Fruit fly (Drosophila melanogaster) whole organism, embryonic: ENCODE measurements around the gene CG6345.

ENCODE experiments used
- Ada2b ChIP-seq: fragments of 200-800 bp; sonication (Bioruptor generic); IDR thresholded peaks from 2 replicates; pipeline ENCODE4 v1.3.6; 2022; ENCODE audit warnings: missing biosample characterization, missing genetic modification characterization
- CG11723 ChIP-seq: fragments of 200-800 bp; sonication (Bioruptor generic); optimal IDR thresholded peaks from 2 replicates; lab custom pipeline; 2017; ENCODE audit warnings: missing biosample characterization, mild to moderate bottlenecking, missing genetic modification characterization
- CG12155 ChIP-seq: fragments of 200-800 bp; sonication (Bioruptor generic); optimal IDR thresholded peaks from 3 replicates; lab custom pipeline; 2016; ENCODE audit warnings: missing biosample characterization, missing genetic modification characterization
- CG12769 ChIP-seq: fragments of 200-800 bp; sonication (Bioruptor generic); optimal IDR thresholded peaks from 2 replicates; lab custom pipeline; 2019; ENCODE audit warnings: missing biosample characterization, mild to moderate bottlenecking, missing genetic modification characterization, moderate library complexity
- CG12942 ChIP-seq: fragments of 200-800 bp; sonication (Bioruptor generic); optimal IDR thresholded peaks from 3 replicates; lab custom pipeline; 2016; ENCODE audit warnings: missing biosample characterization, missing genetic modification characterization
- CG13296 ChIP-seq: fragments of 200-800 bp; sonication (Bioruptor generic); optimal IDR thresholded peaks from 3 replicates; lab custom pipeline; 2018; ENCODE audit warnings: missing biosample characterization, mild to moderate bottlenecking, missing genetic modification characterization
- CG13624 ChIP-seq: fragments of 200-800 bp; sonication (Bioruptor generic); optimal IDR thresholded peaks from 2 replicates; lab custom pipeline; 2016; ENCODE audit warnings: missing biosample characterization, missing genetic modification characterization
- CG13894 ChIP-seq: fragments of 200-800 bp; sonication (Bioruptor generic); optimal IDR thresholded peaks from 3 replicates; lab custom pipeline; 2018; ENCODE audit warnings: missing biosample characterization, mild to moderate bottlenecking, missing genetic modification characterization, moderate library complexity
- CG1792 ChIP-seq: fragments of 200-800 bp; sonication (Bioruptor generic); optimal IDR thresholded peaks from 2 replicates; lab custom pipeline; 2016; ENCODE audit warnings: missing biosample characterization, missing genetic modification characterization
- CG18011 ChIP-seq: fragments of 200-800 bp; sonication (Bioruptor generic); optimal IDR thresholded peaks from 2 replicates; lab custom pipeline; 2017; ENCODE audit warnings: missing biosample characterization, missing genetic modification characterization, mild to moderate bottlenecking, moderate library complexity, missing genotype
- CG2712 ChIP-seq: fragments of 200-800 bp; optimal IDR thresholded peaks from 3 replicates; lab custom pipeline; 2019; ENCODE audit warnings: missing biosample characterization, mild to moderate bottlenecking, missing genetic modification characterization, moderate library complexity
- CG4617 ChIP-seq: fragments of 200-800 bp; sonication (Bioruptor generic); optimal IDR thresholded peaks from 3 replicates; lab custom pipeline; 2016; ENCODE audit warnings: missing biosample characterization, missing genetic modification characterization, borderline replicate concordance
- CG6683 ChIP-seq: fragments of 200-800 bp; sonication (Bioruptor generic); optimal IDR thresholded peaks from 2 replicates; lab custom pipeline; 2017; ENCODE audit warnings: missing biosample characterization, mild to moderate bottlenecking, missing genetic modification characterization, missing genetic modification reagents
- CG6791 ChIP-seq: fragments of 200-800 bp; sonication (Bioruptor generic); IDR thresholded peaks from 3 replicates; pipeline ENCODE4 v1.3.6; 2022; ENCODE audit warnings: missing biosample characterization, missing genetic modification characterization; ENCODE audit not compliant: partially characterized antibody
- CG7372 ChIP-seq: fragments of 200-800 bp; sonication (Bioruptor generic); IDR thresholded peaks from 2 replicates; pipeline ENCODE4 v1.3.6; 2022; ENCODE audit warnings: missing biosample characterization, missing genetic modification characterization
- CG7786 ChIP-seq: fragments of 200-800 bp; sonication (Bioruptor generic); optimal IDR thresholded peaks from 2 replicates; lab custom pipeline; 2016; ENCODE audit warnings: missing biosample characterization, missing genetic modification characterization
- CG7963 ChIP-seq: fragments of 200-800 bp; sonication (Bioruptor generic); IDR thresholded peaks from 3 replicates; pipeline ENCODE4 v1.3.6; 2022; ENCODE audit warnings: missing biosample characterization, missing genetic modification characterization; ENCODE audit not compliant: partially characterized antibody
- CG8388 ChIP-seq: fragments of 200-800 bp; sonication (Bioruptor generic); optimal IDR thresholded peaks from 2 replicates; lab custom pipeline; 2019; ENCODE audit warnings: missing biosample characterization, mild to moderate bottlenecking, missing genetic modification characterization, moderate library complexity
- CG8478 ChIP-seq: fragments of >200 bp; optimal IDR thresholded peaks from 2 replicates; lab custom pipeline; 2018
- CG9215 ChIP-seq: fragments of 200-800 bp; sonication (Bioruptor generic); IDR thresholded peaks from 2 replicates; pipeline ENCODE4 v1.3.6; 2022; ENCODE audit warnings: missing biosample characterization, missing genetic modification characterization
- Camta ChIP-seq: fragments of 200-800 bp; sonication (Bioruptor generic); optimal IDR thresholded peaks from 2 replicates; lab custom pipeline; 2016; ENCODE audit warnings: missing biosample characterization, missing genetic modification characterization
- D19B ChIP-seq: fragments of 200-800 bp; sonication (Bioruptor generic); optimal IDR thresholded peaks from 2 replicates; lab custom pipeline; 2017; ENCODE audit warnings: missing biosample characterization, mild to moderate bottlenecking, missing genetic modification characterization
- Elba2 ChIP-seq: fragments of 200-800 bp; sonication (Bioruptor generic); optimal IDR thresholded peaks from 3 replicates; lab custom pipeline; 2016; ENCODE audit warnings: missing biosample characterization, missing genetic modification characterization
- Ets97D ChIP-seq: fragments of 200-800 bp; sonication (Bioruptor generic); optimal IDR thresholded peaks from 3 replicates; lab custom pipeline; 2016; ENCODE audit warnings: missing biosample characterization, missing genetic modification characterization
- Hey ChIP-seq: fragments of 200-800 bp; sonication (Bioruptor generic); optimal IDR thresholded peaks from 3 replicates; lab custom pipeline; 2018; ENCODE audit warnings: missing biosample characterization, mild to moderate bottlenecking, missing genetic modification characterization
- Kr ChIP-seq: fragments of 200-800 bp; sonication (Bioruptor generic); optimal IDR thresholded peaks from 2 replicates; lab custom pipeline; 2017; ENCODE audit warnings: missing biosample characterization, mild to moderate bottlenecking, missing genetic modification characterization
- Lhr ChIP-seq: fragments of 200-800 bp; sonication (Bioruptor generic); optimal IDR thresholded peaks from 3 replicates; lab custom pipeline; 2017; ENCODE audit warnings: mild to moderate bottlenecking, missing biosample characterization, missing genetic modification reagents, missing genetic modification characterization
- MESR4 ChIP-seq: fragments of 200-800 bp; sonication (Bioruptor generic); optimal IDR thresholded peaks from 2 replicates; lab custom pipeline; 2018; ENCODE audit warnings: missing biosample characterization, mild to moderate bottlenecking, missing genetic modification characterization, moderate library complexity
- Myb ChIP-seq: fragments of 200-800 bp; sonication (Bioruptor generic); optimal IDR thresholded peaks from 2 replicates; lab custom pipeline; 2016; ENCODE audit warnings: missing biosample characterization, missing genetic modification characterization
- NC2α ChIP-seq: fragments of 200-800 bp; sonication (Bioruptor generic); optimal IDR thresholded peaks from 2 replicates; lab custom pipeline; 2016; ENCODE audit warnings: missing biosample characterization, missing genetic modification characterization
- Poxn ChIP-seq: fragments of 200-800 bp; sonication (Bioruptor generic); IDR thresholded peaks from 2 replicates; pipeline ENCODE4 v1.3.6; 2022; ENCODE audit warnings: missing biosample characterization, missing genetic modification characterization
- Side ChIP-seq: fragments of 200-800 bp; sonication (Bioruptor generic); optimal IDR thresholded peaks from 2 replicates; lab custom pipeline; 2016; ENCODE audit warnings: missing biosample characterization, missing genetic modification characterization
- Spps ChIP-seq: fragments of 200-800 bp; sonication (Bioruptor generic); optimal IDR thresholded peaks from 2 replicates; lab custom pipeline; 2018; ENCODE audit warnings: missing biosample characterization, mild to moderate bottlenecking, missing genetic modification characterization
- Xbp1 ChIP-seq: fragments of 200-800 bp; sonication (Bioruptor generic); optimal IDR thresholded peaks from 3 replicates; lab custom pipeline; 2016; ENCODE audit warnings: missing biosample characterization, mild to moderate bottlenecking, missing genetic modification characterization
- abd-A ChIP-seq: fragments of 200-800 bp; sonication (Bioruptor generic); optimal IDR thresholded peaks from 3 replicates; lab custom pipeline; 2019; ENCODE audit warnings: missing biosample characterization, mild to moderate bottlenecking, missing genetic modification characterization, moderate library complexity
- az2 ChIP-seq: fragments of 200-800 bp; sonication (Bioruptor generic); optimal IDR thresholded peaks from 3 replicates; lab custom pipeline; 2016; ENCODE audit warnings: missing biosample characterization, missing genetic modification characterization
- chn ChIP-seq: fragments of 200-800 bp; sonication (Bioruptor generic); optimal IDR thresholded peaks from 2 replicates; lab custom pipeline; 2016; ENCODE audit warnings: missing biosample characterization, missing genetic modification characterization
- crp ChIP-seq, 2 experiments: fragments of 200-800 bp; sonication (Bioruptor generic); optimal IDR thresholded peaks; 2 replicates in 1 of 2; 3 replicates in 1 of 2; lab custom pipeline; 2017; ENCODE audit warnings: missing biosample characterization in 2 of 2, missing genetic modification characterization in 2 of 2, mild to moderate bottlenecking in 1 of 2, moderate library complexity in 1 of 2
- dimm ChIP-seq: fragments of 200-800 bp; sonication (Bioruptor generic); IDR thresholded peaks from 2 replicates; pipeline ENCODE4 v1.3.6; 2022; ENCODE audit warnings: missing biosample characterization, missing genetic modification characterization
- eve ChIP-seq, 2 experiments: fragments of >200 bp; optimal IDR thresholded peaks; 2 replicates each; lab custom pipeline; 2017; ENCODE audit warnings: missing biosample characterization in 2 of 2, missing genetic modification characterization in 2 of 2
- mirr ChIP-seq: fragments of 200-800 bp; sonication (Bioruptor generic); optimal IDR thresholded peaks from 3 replicates; lab custom pipeline; 2018; ENCODE audit warnings: missing biosample characterization, mild to moderate bottlenecking, missing genetic modification characterization
- pfk ChIP-seq: fragments of 200-800 bp; sonication (Bioruptor generic); optimal IDR thresholded peaks from 2 replicates; lab custom pipeline; 2018; ENCODE audit warnings: missing biosample characterization, mild to moderate bottlenecking, missing genetic modification characterization, moderate library complexity
- phol ChIP-seq: fragments of 200-800 bp; sonication (Bioruptor generic); optimal IDR thresholded peaks from 3 replicates; lab custom pipeline; 2018; ENCODE audit warnings: missing biosample characterization, mild to moderate bottlenecking, missing genetic modification characterization, moderate library complexity
- seq ChIP-seq: fragments of 200-800 bp; sonication (Bioruptor generic); IDR thresholded peaks from 2 replicates; pipeline ENCODE4 v1.3.6; 2022; ENCODE audit warnings: missing biosample characterization, missing genetic modification characterization
- sim ChIP-seq: fragments of 200-800 bp; sonication (Bioruptor generic); IDR thresholded peaks from 2 replicates; pipeline ENCODE4 v1.3.6; 2022; ENCODE audit warnings: missing biosample characterization, missing genetic modification characterization
- sr ChIP-seq: fragments of 200-800 bp; sonication (Bioruptor generic); IDR thresholded peaks from 3 replicates; pipeline ENCODE4 v1.3.6; 2022; ENCODE audit warnings: missing biosample characterization, missing genetic modification characterization
- tna ChIP-seq: fragments of 200-800 bp; sonication (Bioruptor generic); IDR thresholded peaks from 2 replicates; pipeline ENCODE4 v1.3.6; 2022; ENCODE audit warnings: missing biosample characterization, missing genetic modification characterization; ENCODE audit not compliant: partially characterized antibody
- tx ChIP-seq: fragments of 200-800 bp; sonication (Bioruptor generic); optimal IDR thresholded peaks from 2 replicates; lab custom pipeline; 2016; ENCODE audit warnings: missing biosample characterization, missing genetic modification characterization
- unpg ChIP-seq: fragments of 200-800 bp; sonication (Bioruptor generic); optimal IDR thresholded peaks from 3 replicates; lab custom pipeline; 2018; ENCODE audit warnings: missing biosample characterization, mild to moderate bottlenecking, missing genetic modification characterization, moderate library complexity

The CG6345 gene

DNA sequence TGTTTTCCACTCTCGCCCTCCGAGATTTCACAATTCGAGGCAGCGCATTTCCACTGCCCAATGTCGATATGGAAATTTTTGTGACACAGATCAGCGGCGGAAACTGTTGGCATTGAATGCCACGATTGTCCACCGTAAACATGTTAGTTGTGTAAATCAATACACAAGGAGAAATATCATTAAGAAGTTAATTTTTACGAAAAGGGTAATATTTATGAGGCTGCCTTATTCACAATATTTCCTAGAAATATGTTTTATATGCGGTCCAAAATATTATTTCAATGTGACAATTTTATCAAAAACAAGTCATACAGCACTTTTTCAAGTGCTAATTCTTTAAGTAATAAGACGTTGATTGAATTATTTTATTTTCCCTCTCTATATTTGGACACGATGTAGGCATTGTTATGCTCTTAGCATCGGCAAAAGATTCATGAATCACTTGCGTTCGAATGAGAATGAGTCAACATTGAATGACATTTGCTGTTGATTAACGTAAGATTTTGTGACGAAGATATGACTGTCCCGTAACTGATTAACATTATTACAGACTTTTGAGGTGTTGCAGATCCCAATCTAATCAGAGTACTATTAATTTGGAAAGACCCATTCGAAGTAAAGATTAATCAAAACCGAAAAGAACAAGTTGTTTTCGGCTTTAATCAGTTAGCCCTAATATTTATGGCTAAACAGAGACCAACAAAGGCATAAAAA is 22.0 kb downstream of the CG6345 start (continued):
- TF ChIP-seq chn (GFP tag; lab: Kevin White, UChicago) (no peak), pfk (GFP tag; lab: Kevin White, UChicago) (no peak), seq (GFP tag; lab: Robert Waterston, UW) (peak; percentile 93), sr (no peak), Lhr (peak; percentile 7), CG1792 (GFP tag; lab: Kevin White, UChicago) (peak; percentile 69), CG12155 (GFP tag; lab: Kevin White, UChicago) (peak; percentile 65), Xbp1 (peak; percentile 85), CG8478 (lab: Kevin White, UChicago) (no peak), MESR4 (GFP tag; lab: Kevin White, UChicago) (no peak), CG6683 (peak; percentile 39), Side (peak; percentile 64), CG12769 (peak; percentile 93), Camta (GFP tag; lab: Kevin White, UChicago) (peak; percentile 83), CG8388 (GFP tag; lab: Kevin White, UChicago) (peak; percentile 73), CG13296 (GFP tag; lab: Kevin White, UChicago) (peak; percentile 80), Myb (peak; percentile 52), Poxn (GFP tag; lab: Robert Waterston, UW) (no peak), Ets97D (GFP tag; lab: Kevin White, UChicago) (peak; percentile 44), CG11723 (peak; percentile 72), CG4617 (GFP tag; lab: Kevin White, UChicago) (peak; percentile 28), Kr (GFP tag; lab: Kevin White, UChicago) (no peak), Hey (tag; lab: Kevin White, UChicago) (peak; percentile 14), eve (GFP tag; optimal IDR thresholded peaks at IDR 0.05; lab: Kevin White, UChicago) (peak in 1 of 2 experiments; percentile 78), az2 (GFP tag; lab: Kevin White, UChicago) (peak; percentile 72), sim (GFP tag; lab: Robert Waterston, UW) (peak; percentile 70; the same call in 1 of the 2 replicates), mirr (no peak), unpg (GFP tag; lab: Kevin White, UChicago) (peak; percentile 90), D19B (GFP tag; lab: Kevin White, UChicago) (peak; percentile 30), CG13624 (GFP tag; lab: Kevin White, UChicago) (peak; percentile 85), phol (peak; percentile 74), CG13894 (tag; lab: Kevin White, UChicago) (peak; percentile 30), CG7963 (GFP tag; lab: Robert Waterston, UW) (no peak), crp (GFP tag; optimal IDR thresholded peaks at IDR 0.05; lab: Kevin White, UChicago) (peak in 1 of 2 experiments; percentile 39), CG7372 (GFP tag; lab: Robert Waterston, UW) (peak; percentile 82), tna (GFP tag; lab: Robert Waterston, UW) (no peak), CG7786 (GFP tag; lab: Kevin White, UChicago) (peak; percentile 68), Elba2 (GFP tag; lab: Kevin White, UChicago) (no peak), abd-A (no peak), NC2α (GFP tag; lab: Kevin White, UChicago) (peak; percentile 43), CG18011 (GFP tag; lab: Kevin White, UChicago) (peak; percentile 42), CG6791 (GFP tag; lab: Robert Waterston, UW) (no peak), CG12942 (GFP tag; lab: Kevin White, UChicago) (peak; percentile 68), Spps (peak; percentile 38), CG2712 (tag; lab: Kevin White, UChicago) (peak; percentile 83), dimm (GFP tag; lab: Robert Waterston, UW) (peak; percentile 62), CG9215 (peak; percentile 43; the same call in 1 of the 2 replicates), tx (GFP tag; lab: Kevin White, UChicago) (peak; percentile 65), Ada2b (GFP tag; lab: Robert Waterston, UW) (peak; percentile 94)
